Worm (Caenorhabditis elegans) whole organism, mixed stage, embryonic: ENCODE results near the gene T28C12.1.

ENCODE experiments used
- M03D4.4 ChIP-seq: sonication (generic microtip); optimal IDR thresholded peaks from 2 replicates; lab custom pipeline; 2017; ENCODE audit warnings: mild to moderate bottlenecking, missing genetic modification characterization, missing compliant biosample characterization
- blmp-1 ChIP-seq: fragments of 150-350 bp; optimal IDR thresholded peaks from 2 replicates; lab custom pipeline; 2014; ENCODE audit warnings: missing biosample characterization, missing genetic modification characterization
- ces-1 ChIP-seq: fragments of 150-350 bp; optimal IDR thresholded peaks from 2 replicates; lab custom pipeline; 2014; ENCODE audit warnings: missing biosample characterization, missing genetic modification reagents, missing genetic modification characterization
- elt-1 ChIP-seq: sonication (generic microtip); optimal IDR thresholded peaks from 2 replicates; lab custom pipeline; 2017; ENCODE audit warnings: missing genetic modification characterization, mild to moderate bottlenecking, missing compliant biosample characterization, antibody characterized with exemption, moderate library complexity, borderline replicate concordance; ENCODE audit not compliant: insufficient read depth
- elt-3 ChIP-seq: fragments of 150-350 bp; optimal IDR thresholded peaks from 2 replicates; lab custom pipeline; 2014; ENCODE audit warnings: missing biosample characterization, missing genetic modification characterization
- flh-1 ChIP-seq: fragments of 200-800 bp; sonication (Bioruptor generic); optimal IDR thresholded peaks from 2 replicates; lab custom pipeline; 2018; ENCODE audit warnings: mild to moderate bottlenecking, missing genetic modification characterization, moderate library complexity, missing compliant biosample characterization
- ham-2 ChIP-seq: fragments of 200-800 bp; sonication (Bioruptor generic); optimal IDR thresholded peaks from 2 replicates; lab custom pipeline; 2018; ENCODE audit warnings: mild to moderate bottlenecking, missing genetic modification characterization, missing compliant biosample characterization
- hlh-1 ChIP-seq: fragments of 150-350 bp; optimal IDR thresholded peaks from 2 replicates; lab custom pipeline; 2014; ENCODE audit warnings: missing biosample characterization, missing genetic modification reagents, missing genetic modification characterization
- lin-13 ChIP-seq: fragments of 150-350 bp; optimal IDR thresholded peaks from 2 replicates; lab custom pipeline; 2014; ENCODE audit warnings: missing biosample characterization, missing genetic modification characterization
- lin-32 ChIP-seq: fragments of 200-800 bp; sonication (Bioruptor generic); optimal IDR thresholded peaks from 2 replicates; lab custom pipeline; 2018; ENCODE audit warnings: mild to moderate bottlenecking, missing genetic modification characterization, missing compliant biosample characterization
- lsy-2 ChIP-seq: fragments of 150-350 bp; optimal IDR thresholded peaks from 2 replicates; lab custom pipeline; 2014; ENCODE audit warnings: missing biosample characterization, missing genetic modification characterization
- mab-5 ChIP-seq: fragments of 150-350 bp; optimal IDR thresholded peaks from 2 replicates; lab custom pipeline; 2014; ENCODE audit warnings: missing biosample characterization, missing genetic modification characterization
- mep-1 ChIP-seq: fragments of 150-350 bp; optimal IDR thresholded peaks from 2 replicates; lab custom pipeline; 2017; ENCODE audit warnings: missing biosample characterization, missing genetic modification reagents, missing genetic modification characterization, inconsistent platforms
- mls-2 ChIP-seq: sonication (generic microtip); optimal IDR thresholded peaks from 2 replicates; lab custom pipeline; 2016; ENCODE audit warnings: mild to moderate bottlenecking, missing genetic modification characterization, moderate library complexity, missing compliant biosample characterization
- nhr-12 ChIP-seq: fragments of 150-350 bp; optimal IDR thresholded peaks from 2 replicates; lab custom pipeline; 2014; ENCODE audit warnings: missing biosample characterization, missing genetic modification characterization
- nhr-2 ChIP-seq: fragments of 150-350 bp; optimal IDR thresholded peaks from 2 replicates; lab custom pipeline; 2014; ENCODE audit warnings: missing biosample characterization, missing genetic modification characterization
- nhr-237 ChIP-seq: fragments of 150-350 bp; optimal IDR thresholded peaks from 2 replicates; lab custom pipeline; 2014; ENCODE audit warnings: missing biosample characterization, missing genetic modification characterization
- nhr-28 ChIP-seq: fragments of 150-350 bp; optimal IDR thresholded peaks from 2 replicates; lab custom pipeline; 2014; ENCODE audit warnings: missing biosample characterization, missing genetic modification characterization
- pha-4 ChIP-seq: fragments of 150-350 bp; optimal IDR thresholded peaks from 2 replicates; lab custom pipeline; 2018; ENCODE audit warnings: missing biosample characterization, missing genetic modification reagents, missing genetic modification characterization
- sem-2 ChIP-seq: fragments of 200-800 bp; sonication (Bioruptor generic); optimal IDR thresholded peaks from 2 replicates; lab custom pipeline; 2018; ENCODE audit warnings: mild to moderate bottlenecking, missing genetic modification characterization, missing compliant biosample characterization
- snpc-4 ChIP-seq: fragments of 150-350 bp; optimal IDR thresholded peaks from 2 replicates; lab custom pipeline; 2014; ENCODE audit warnings: missing biosample characterization, missing genetic modification characterization
- sptf-1 ChIP-seq: sonication (generic microtip); optimal IDR thresholded peaks from 2 replicates; lab custom pipeline; 2017; ENCODE audit warnings: mild to moderate bottlenecking, missing genetic modification characterization, moderate library complexity, missing compliant biosample characterization
- unc-120 ChIP-seq: sonication (generic microtip); optimal IDR thresholded peaks from 2 replicates; lab custom pipeline; 2017; ENCODE audit warnings: missing genetic modification characterization, missing compliant biosample characterization; ENCODE audit not compliant: poor library complexity, severe bottlenecking
- unc-39 ChIP-seq: fragments of 150-350 bp; optimal IDR thresholded peaks from 2 replicates; lab custom pipeline; 2014; ENCODE audit warnings: missing biosample characterization, missing genetic modification characterization
- unc-62 ChIP-seq: fragments of 150-350 bp; optimal IDR thresholded peaks from 2 replicates; lab custom pipeline; 2014; ENCODE audit warnings: missing biosample characterization, missing genetic modification reagents, missing genetic modification characterization
- zip-8 ChIP-seq: fragments of 150-350 bp; optimal IDR thresholded peaks from 2 replicates; lab custom pipeline; 2014; ENCODE audit warnings: missing biosample characterization, missing genetic modification characterization
- ztf-11 ChIP-seq: fragments of 150-350 bp; optimal IDR thresholded peaks from 2 replicates; lab custom pipeline; 2014; ENCODE audit warnings: missing biosample characterization, missing genetic modification characterization

T28C12.1 gene

DNA sequence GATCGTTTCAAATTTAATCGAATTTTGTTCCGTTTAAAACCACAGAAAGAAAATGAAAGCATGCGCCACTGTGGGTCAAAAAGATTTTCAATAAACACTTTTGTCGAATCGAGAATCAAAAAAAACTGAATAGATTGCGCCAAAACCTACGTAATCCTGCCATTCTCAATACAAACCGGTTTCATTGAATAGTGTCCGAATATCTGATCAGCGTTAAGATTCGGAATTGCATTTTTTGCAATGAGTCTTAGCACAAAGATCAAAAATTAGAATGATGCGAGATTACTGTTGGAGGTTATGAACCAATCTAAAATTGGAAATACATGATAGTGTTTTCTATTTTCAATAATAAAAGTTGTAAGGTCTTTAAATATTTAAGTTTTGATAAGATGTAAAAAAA, 13.8 kb upstream of the T28C12.1 start:
- TF ChIP-seq elt-3 (tag; lab: Kevin White, UChicago) = no peak
- TF ChIP-seq, all 35 proteins: peak for 0

DNA sequence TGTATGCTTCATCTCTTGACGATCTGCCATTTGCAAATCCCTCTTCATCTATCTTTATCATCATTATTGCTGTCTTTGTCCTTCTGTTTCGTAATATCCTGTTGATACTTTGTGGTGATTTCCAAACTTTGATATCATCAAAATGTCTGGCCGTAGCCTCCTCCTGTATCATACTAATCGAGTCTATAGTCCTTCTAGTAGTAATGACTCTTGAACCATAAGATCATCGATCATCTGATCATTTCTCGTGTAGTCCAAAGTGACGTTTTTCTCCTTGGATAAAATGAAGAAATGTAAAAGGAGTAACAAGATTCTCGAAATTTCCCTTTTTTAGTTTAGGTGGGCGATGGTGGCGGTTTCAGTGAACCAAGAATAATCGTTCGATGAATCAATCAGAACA, 12.3 kb upstream of the T28C12.1 start:
- TF ChIP-seq nhr-2 (tag; lab: Kevin White, UChicago) (no peak), unc-39 (tag; lab: Kevin White, UChicago) (no peak), lsy-2 (tag; lab: Kevin White, UChicago) (no peak), zip-8 (tag; lab: Kevin White, UChicago) (no peak), blmp-1 (tag; lab: Kevin White, UChicago) (no peak), sem-2 (GFP tag; lab: Kevin White, UChicago) (no peak), nhr-28 (tag; lab: Kevin White, UChicago) (no peak), pha-4 (tag; lab: Kevin White, UChicago) (no peak), ham-2 (GFP tag; lab: Kevin White, UChicago) (no peak), hlh-1 (tag; lab: Kevin White, UChicago) (no peak), lin-32 (GFP tag; lab: Kevin White, UChicago) (no peak), elt-3 (tag; lab: Kevin White, UChicago) (no peak), sptf-1 (tag; lab: Kevin White, UChicago) (no peak)
- TF ChIP-seq, all 35 proteins: peak for 0

DNA sequence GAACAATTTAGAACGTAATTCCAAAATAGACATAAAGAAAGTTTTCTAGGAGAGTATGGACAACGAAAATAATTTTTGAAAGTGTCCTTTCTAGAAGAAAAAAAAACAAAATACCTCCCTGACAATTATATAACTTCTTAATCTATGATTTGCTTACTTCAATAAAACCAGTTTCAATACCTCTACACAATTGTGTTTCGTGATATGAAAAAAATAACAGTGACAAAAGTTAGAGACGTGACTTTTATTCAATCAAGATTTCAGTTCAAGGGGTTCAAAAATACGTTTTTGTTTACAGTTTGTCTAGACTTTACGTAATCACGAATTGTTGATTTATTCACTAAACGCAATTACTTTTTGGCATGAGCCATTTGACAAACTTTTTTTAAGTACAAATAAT, 10.4 kb upstream of the T28C12.1 start:
- TF ChIP-seq snpc-4 (tag; lab: Kevin White, UChicago) (no peak), nhr-12 (tag; lab: Kevin White, UChicago) (no peak), blmp-1 (tag; lab: Kevin White, UChicago) (no peak), unc-120 (tag; lab: Kevin White, UChicago) (no peak), pha-4 (tag; lab: Kevin White, UChicago) (no peak), M03D4.4 (no peak), elt-3 (tag; lab: Kevin White, UChicago) (no peak), lsy-2 (tag; lab: Kevin White, UChicago) (no peak), ztf-11 (tag; lab: Kevin White, UChicago) (no peak), sptf-1 (tag; lab: Kevin White, UChicago) (no peak), flh-1 (GFP tag; lab: Kevin White, UChicago) (no peak), mab-5 (tag; lab: Kevin White, UChicago) (no peak), nhr-237 (tag; lab: Kevin White, UChicago) (no peak), mls-2 (tag; lab: Kevin White, UChicago) (no peak), ces-1 (GFP tag; lab: Kevin White, UChicago) (no peak), nhr-28 (tag; lab: Kevin White, UChicago) (no peak), mep-1 (no peak)

DNA sequence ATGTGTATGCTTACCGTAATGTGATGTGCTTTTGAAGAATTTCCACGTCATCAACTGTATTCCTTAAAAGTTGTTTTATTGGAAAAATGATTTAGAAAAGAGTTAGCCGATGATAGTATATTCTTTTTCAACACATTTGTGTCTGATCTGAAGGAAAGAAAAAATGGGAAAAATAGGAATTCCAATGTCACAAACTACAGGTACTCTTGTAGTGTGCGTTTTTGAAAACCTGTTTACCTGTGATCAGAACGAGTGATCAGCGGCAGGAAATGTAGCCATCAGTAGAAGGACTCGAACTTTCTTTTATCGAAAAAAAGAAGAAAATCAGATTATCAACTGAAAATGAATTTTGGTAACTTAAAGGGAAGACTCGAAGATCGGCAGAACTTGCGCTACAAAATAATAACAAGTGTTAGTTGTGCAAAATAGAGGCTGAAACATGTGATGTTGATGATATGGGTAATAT, 9.9 kb upstream of the T28C12.1 start, which contains the start of gene T28C12.15:
Gene T28C12.15, minus strand, starts transcription at position 51 of the 466 bp plus-strand sequence.
- TF ChIP-seq lin-13 (tag; lab: Kevin White, UChicago) (no peak), unc-39 (tag; lab: Kevin White, UChicago) (no peak)
- TF ChIP-seq, all 35 proteins: peak for 0

DNA sequence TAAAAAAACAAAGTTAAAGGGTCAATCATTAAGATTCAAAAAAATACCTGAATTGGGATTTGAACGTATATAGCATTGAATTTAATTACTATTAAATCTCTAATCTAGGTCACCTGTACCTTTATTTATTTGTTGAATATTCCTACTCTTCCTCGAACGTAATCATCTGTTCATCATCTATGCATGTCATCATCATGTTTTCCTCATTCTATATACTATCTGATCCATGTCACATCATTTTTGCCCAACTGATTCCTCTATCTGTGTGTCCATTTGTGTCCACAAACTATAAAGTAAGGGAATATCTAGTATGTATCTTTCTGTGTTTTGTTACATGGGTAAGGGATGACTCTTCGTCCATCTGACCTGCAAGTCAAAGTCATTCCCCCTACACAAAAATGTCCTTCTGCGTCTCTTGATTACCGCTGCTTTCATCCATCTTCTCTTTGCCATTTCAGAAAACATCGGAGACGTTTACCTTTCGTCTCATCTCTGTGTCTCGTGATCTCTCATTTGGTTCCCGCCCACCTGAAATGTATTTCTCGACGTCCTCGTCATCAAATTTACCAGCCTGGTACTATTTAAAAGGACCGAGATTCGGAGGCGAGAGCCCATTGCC, 8.8 kb upstream of the T28C12.1 start:
- TF ChIP-seq mls-2 (tag; lab: Kevin White, UChicago) (no peak), elt-1 (tag; lab: Kevin White, UChicago) (peak; percentile 29)

DNA sequence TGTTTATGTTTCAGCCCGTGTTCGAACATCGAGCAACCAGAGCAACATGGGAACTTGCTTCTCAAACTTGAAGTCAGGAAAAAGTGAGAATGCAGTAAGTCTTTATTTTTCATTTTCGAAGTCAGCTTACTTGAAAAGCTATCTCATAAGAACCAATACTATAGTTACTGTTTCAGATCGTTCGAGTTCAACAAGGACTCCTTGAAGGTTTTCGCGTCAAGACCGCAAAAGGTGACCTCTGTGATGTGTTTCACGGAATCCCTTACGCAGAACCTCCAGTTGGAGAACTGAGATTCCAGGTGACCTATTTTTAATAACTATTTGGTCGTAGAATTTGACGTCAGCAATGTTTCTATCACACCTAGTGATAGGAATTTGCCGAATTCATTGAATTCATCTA, 8.1 kb upstream of the T28C12.1 start:
- TF ChIP-seq mls-2 (tag; lab: Kevin White, UChicago) = no peak
- no peak for TF ChIP-seq unc-62 (GFP tag; lab: Kevin White, UChicago)
- TF ChIP-seq sptf-1 (tag; lab: Kevin White, UChicago) = no peak
- TF ChIP-seq mab-5 (tag; lab: Kevin White, UChicago) = no peak
- TF ChIP-seq sem-2 (GFP tag; lab: Kevin White, UChicago) = no peak
- no peak for TF ChIP-seq mep-1
- TF ChIP-seq, all 35 proteins: peak for 0
